Worm (Caenorhabditis elegans) whole organism, L1 larva: ENCODE results near the gene ZK354.6.
A peak's percentile ranks its signal among the peaks of the same experiment; 100 is the strongest.
"Not testable (repeated sequence)": the region's sequence is repeated elsewhere in the genome, so short reads cannot be mapped to it uniquely, and the experiment has no call there.

Experiments
- C04F5.9 ChIP-seq: sonication (generic microtip); optimal IDR thresholded peaks from 2 replicates; lab custom pipeline; 2016; ENCODE audit warnings: missing genetic modification characterization, missing compliant biosample characterization
- C34B4.2 ChIP-seq: sonication (generic microtip); optimal IDR thresholded peaks from 2 replicates; lab custom pipeline; 2017; ENCODE audit warnings: mild to moderate bottlenecking, missing genetic modification characterization, missing compliant biosample characterization
- F16B12.6 ChIP-seq: fragments of 150-350 bp; optimal IDR thresholded peaks from 2 replicates; lab custom pipeline; 2014; ENCODE audit warnings: missing biosample characterization, missing genetic modification characterization
- Y116A8C.19 ChIP-seq: sonication (generic microtip); optimal IDR thresholded peaks from 2 replicates; lab custom pipeline; 2016; ENCODE audit warnings: missing compliant biosample characterization, missing genetic modification characterization, borderline replicate concordance
- ama-1 ChIP-seq: fragments of 150-350 bp; optimal IDR thresholded peaks from 2 replicates; lab custom pipeline; 2014
- dsc-1 ChIP-seq: sonication (generic microtip); optimal IDR thresholded peaks from 2 replicates; lab custom pipeline; 2016; ENCODE audit warnings: mild to moderate bottlenecking, missing genetic modification characterization, missing compliant biosample characterization
- efl-1 ChIP-seq, 4 experiments: fragments of 150-350 bp; optimal IDR thresholded peaks in 3 of 4; peaks in 1 of 4; 1 replicate in 1 of 4; 2 replicates in 3 of 4; lab custom pipeline; 2014; ENCODE audit warnings: missing biosample characterization in 2 of 4, missing genetic modification characterization in 2 of 4, missing genetic modification reagents in 2 of 4
- egl-13 ChIP-seq: sonication (generic microtip); optimal IDR thresholded peaks from 2 replicates; lab custom pipeline; 2016; ENCODE audit warnings: missing genotype, missing genetic modification reagents, missing genetic modification characterization, missing compliant biosample characterization
- fkh-10 ChIP-seq: sonication (generic microtip); optimal IDR thresholded peaks from 2 replicates; lab custom pipeline; 2017; ENCODE audit warnings: missing biosample characterization, missing genetic modification reagents, missing genetic modification characterization
- fkh-4 ChIP-seq: sonication (generic microtip); optimal IDR thresholded peaks from 2 replicates; lab custom pipeline; 2016; ENCODE audit warnings: missing compliant biosample characterization, missing genetic modification characterization, borderline replicate concordance
- fos-1 ChIP-seq: fragments of 150-350 bp; optimal IDR thresholded peaks from 2 replicates; lab custom pipeline; 2014; ENCODE audit warnings: missing biosample characterization, missing genetic modification characterization
- hlh-4 ChIP-seq: sonication (generic microtip); optimal IDR thresholded peaks from 2 replicates; lab custom pipeline; 2016; ENCODE audit warnings: mild to moderate bottlenecking, missing genetic modification characterization, missing compliant biosample characterization
- hpl-2 ChIP-seq: fragments of 150-350 bp; optimal IDR thresholded peaks from 2 replicates; lab custom pipeline; 2014; ENCODE audit warnings: missing biosample characterization, missing genetic modification reagents, missing genetic modification characterization
- jun-1 ChIP-seq: fragments of 150-350 bp; optimal IDR thresholded peaks from 2 replicates; lab custom pipeline; 2014; ENCODE audit warnings: missing biosample characterization, missing genetic modification reagents, missing genetic modification characterization
- lin-13 ChIP-seq: fragments of 150-350 bp; optimal IDR thresholded peaks from 2 replicates; lab custom pipeline; 2014; ENCODE audit warnings: missing biosample characterization, missing genetic modification reagents, missing genetic modification characterization
- lin-14 ChIP-seq: fragments of 200-800 bp; sonication (Bioruptor generic); optimal IDR thresholded peaks from 2 replicates; lab custom pipeline; 2018; ENCODE audit warnings: mild to moderate bottlenecking, missing genetic modification characterization, moderate library complexity, missing compliant biosample characterization
- lir-3 ChIP-seq: sonication (generic microtip); optimal IDR thresholded peaks from 2 replicates; lab custom pipeline; 2016; ENCODE audit warnings: mild to moderate bottlenecking, missing genetic modification characterization, moderate library complexity, missing compliant biosample characterization; ENCODE audit not compliant: poor library complexity
- nhr-11 ChIP-seq: fragments of 150-350 bp; optimal IDR thresholded peaks from 2 replicates; lab custom pipeline; 2014; ENCODE audit warnings: missing biosample characterization, missing genetic modification characterization
- nhr-19 ChIP-seq: fragments of 200-800 bp; sonication (Bioruptor generic); conservative IDR thresholded peaks from 2 replicates; pipeline ENCODE4 v1.3.6; 2022; ENCODE audit warnings: missing genetic modification characterization, missing compliant biosample characterization
- nhr-20 ChIP-seq: sonication (generic microtip); optimal IDR thresholded peaks from 2 replicates; lab custom pipeline; 2016; ENCODE audit warnings: mild to moderate bottlenecking, missing genetic modification characterization, missing compliant biosample characterization
- nhr-237 ChIP-seq: fragments of 150-350 bp; optimal IDR thresholded peaks from 2 replicates; lab custom pipeline; 2014; ENCODE audit warnings: missing biosample characterization, missing genetic modification characterization
- nhr-76 ChIP-seq: sonication (generic microtip); optimal IDR thresholded peaks from 2 replicates; lab custom pipeline; 2017; ENCODE audit warnings: missing biosample characterization, missing genetic modification characterization
- nhr-84 ChIP-seq: sonication (generic microtip); optimal IDR thresholded peaks from 2 replicates; lab custom pipeline; 2017; ENCODE audit warnings: missing biosample characterization, missing genetic modification characterization
- nhr-85 ChIP-seq: sonication (generic microtip); peaks from one replicate; lab custom pipeline; 2016; ENCODE audit warnings: missing genetic modification characterization, inconsistent platforms, missing compliant biosample characterization
- nhr-90 ChIP-seq: sonication (generic microtip); optimal IDR thresholded peaks from 2 replicates; lab custom pipeline; 2016; ENCODE audit warnings: mild to moderate bottlenecking, missing genetic modification characterization, missing compliant biosample characterization; ENCODE audit not compliant: poor library complexity
- pax-3 ChIP-seq: fragments of 200-800 bp; sonication (Bioruptor generic); optimal IDR thresholded peaks from 2 replicates; lab custom pipeline; 2018; ENCODE audit warnings: mild to moderate bottlenecking, missing genetic modification characterization, moderate library complexity, missing compliant biosample characterization
- rnt-1 ChIP-seq: sonication (generic microtip); optimal IDR thresholded peaks from 2 replicates; lab custom pipeline; 2016; ENCODE audit warnings: mild to moderate bottlenecking, missing genetic modification characterization, moderate library complexity, missing compliant biosample characterization
- vab-15 ChIP-seq: sonication (generic microtip); optimal IDR thresholded peaks from 2 replicates; lab custom pipeline; 2017; ENCODE audit warnings: missing genotype, mild to moderate bottlenecking, missing genetic modification characterization, missing compliant biosample characterization
- xbp-1 ChIP-seq: sonication (generic microtip); optimal IDR thresholded peaks from 2 replicates; lab custom pipeline; 2016; ENCODE audit warnings: missing genetic modification characterization, missing compliant biosample characterization
- zag-1 ChIP-seq: fragments of 150-350 bp; optimal IDR thresholded peaks from 2 replicates; lab custom pipeline; 2014; ENCODE audit warnings: missing biosample characterization, missing genetic modification characterization
- zip-4 ChIP-seq: fragments of 200-800 bp; sonication (Bioruptor generic); optimal IDR thresholded peaks from 2 replicates; lab custom pipeline; 2018; ENCODE audit warnings: mild to moderate bottlenecking, missing genetic modification characterization, moderate library complexity, missing compliant biosample characterization
- ztf-4 ChIP-seq: fragments of 150-350 bp; optimal IDR thresholded peaks from 2 replicates; lab custom pipeline; 2014; ENCODE audit warnings: missing biosample characterization, missing genetic modification characterization

ZK354.6 gene

ce11 chrIV:5308046-5308643, 10.8 kb upstream of the ZK354.6 start, which contains the start of the genes ZK354.9 and msp-58:
TSS of gene ZK354.9 (minus strand) at chrIV:5308146.
TSS of gene msp-58 (plus strand) at chrIV:5308593.
- TF ChIP-seq efl-1 (optimal IDR thresholded peaks at IDR 0.05; lab: Kevin White, UChicago); efl-1 (GFP tag; optimal IDR thresholded peaks at IDR 0.05 in 1 of 2; lab: Kevin White, UChicago); nhr-20 (tag; lab: Kevin White, UChicago); nhr-76 (tag; lab: Kevin White, UChicago): not testable (repeated sequence)

DNA sequence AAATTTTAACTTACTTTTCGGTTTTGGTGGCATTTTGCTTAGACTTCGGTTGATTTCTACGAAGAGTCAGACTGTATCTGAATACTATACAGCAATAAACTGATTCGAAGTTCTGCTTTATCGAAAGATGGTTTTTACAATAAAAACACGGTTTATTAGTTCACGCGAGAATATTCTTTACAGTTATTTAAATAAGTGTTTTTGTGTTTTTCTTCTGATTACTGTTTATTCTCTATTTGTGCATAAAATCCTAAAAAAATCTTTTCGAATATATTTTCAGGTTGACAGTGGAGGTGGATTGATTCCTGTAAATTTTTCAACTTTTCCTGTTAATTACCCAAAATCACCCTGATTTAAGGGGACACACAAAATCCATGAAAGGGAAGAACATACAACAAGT, 8.7 kb upstream of the ZK354.6 start, which contains the start of gene ZK354.8:
ZK354.8 (minus strand) TSS at position 101 of the 400 bp plus-strand sequence.
- TF ChIP-seq nhr-11 (tag; lab: Kevin White, UChicago) = no peak

- no peak for TF ChIP-seq nhr-84 (tag; lab: Kevin White, UChicago)
- TF ChIP-seq zag-1 (tag; lab: Kevin White, UChicago) = no peak
- no peak for TF ChIP-seq fos-1 (tag; lab: Kevin White, UChicago)
- TF ChIP-seq nhr-90 (tag; lab: Kevin White, UChicago) = no peak
- TF ChIP-seq hlh-4 (tag; lab: Kevin White, UChicago) = no peak
- no peak for TF ChIP-seq hpl-2 (GFP tag; lab: Kevin White, UChicago)
- TF ChIP-seq ama-1 (lab: Kevin White, UChicago) = no peak
- no peak for TF ChIP-seq lin-13
- no peak for TF ChIP-seq nhr-85
- no peak for TF ChIP-seq Y116A8C.19 (tag; lab: Kevin White, UChicago)
- no peak for TF ChIP-seq lin-14
- no peak for TF ChIP-seq egl-13 (tag; lab: Kevin White, UChicago)
- no peak for TF ChIP-seq C34B4.2 (tag; lab: Kevin White, UChicago)
- TF ChIP-seq nhr-237 (tag; lab: Kevin White, UChicago) = no peak
- no peak for TF ChIP-seq pax-3 (tag; lab: Kevin White, UChicago)
Measured at ce11 chrIV:5303030-5303429, 5.7 kb upstream of the ZK354.6 start, which contains the start of gene ZK354.7. TSS of gene ZK354.7 (minus strand) at chrIV:5303130.

ce11 chrIV:5295240-5295639, 2.1 kb downstream of the ZK354.6 start, which contains the start of gene msp-51:
TSS of gene msp-51 (minus strand) at chrIV:5295340.
- not testable (repeated sequence) for TF ChIP-seq jun-1, lir-3, fos-1 (tag; lab: Kevin White, UChicago)
- TF ChIP-seq, all 84 proteins: peak for 0; not testable (repeated sequence) for 84

DNA sequence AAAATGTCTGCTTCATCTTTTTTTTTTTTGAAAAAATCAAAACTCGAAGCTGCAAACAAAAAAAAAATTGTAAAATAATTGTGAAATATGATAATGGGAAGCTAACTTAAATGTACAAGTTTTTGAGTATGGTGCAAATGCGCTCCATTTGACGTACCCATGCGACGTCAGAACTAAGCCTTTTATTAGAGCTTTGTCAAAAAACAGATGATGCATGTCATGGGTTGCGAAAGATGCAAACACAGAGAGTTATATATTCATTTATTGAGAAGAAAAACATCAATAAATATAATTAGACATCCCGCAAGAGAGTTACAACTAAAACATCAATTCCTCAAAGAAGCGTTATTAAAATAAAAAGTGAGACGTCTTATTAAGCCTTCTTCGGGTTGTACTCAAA, 2.9 kb downstream of the ZK354.6 start:
- TF ChIP-seq F16B12.6 (tag; lab: Kevin White, UChicago) = no peak
- no peak for TF ChIP-seq zip-4 (GFP tag; lab: Kevin White, UChicago)
- no peak for TF ChIP-seq vab-15
- peak; percentile 58 for TF ChIP-seq dsc-1
- no peak for TF ChIP-seq ama-1 (lab: Kevin White, UChicago)
- TF ChIP-seq efl-1 (optimal IDR thresholded peaks at IDR 0.05; lab: Kevin White, UChicago) = no peak
- peak in 1 of 2 experiments; percentile 54 for TF ChIP-seq efl-1 (GFP tag; optimal IDR thresholded peaks at IDR 0.05 in 1 of 2; lab: Kevin White, UChicago)
- no peak for TF ChIP-seq jun-1 (tag; lab: Kevin White, UChicago)
- no peak for TF ChIP-seq fkh-10 (GFP tag; lab: Kevin White, UChicago)
- no peak for TF ChIP-seq C04F5.9
- no peak for TF ChIP-seq xbp-1 (tag; lab: Kevin White, UChicago)
- TF ChIP-seq rnt-1 (tag; lab: Kevin White, UChicago) = no peak
- no peak for TF ChIP-seq fkh-4 (tag; lab: Kevin White, UChicago)
- no peak for TF ChIP-seq nhr-19
- TF ChIP-seq ztf-4 (tag; lab: Kevin White, UChicago) = no peak
